Worm (Caenorhabditis elegans) whole organism, L4 larva: Measurements from ENCODE around the gene F55A11.8.

Experiments used
- aha-1 ChIP-seq: fragments of 150-350 bp; peaks from one replicate; lab custom pipeline; 2014; ENCODE audit warnings: missing biosample characterization, missing genetic modification characterization
- aly-2 ChIP-seq: sonication (generic microtip); optimal IDR thresholded peaks from 2 replicates; lab custom pipeline; 2018; ENCODE audit warnings: missing biosample characterization, missing genetic modification characterization
- dmd-8 ChIP-seq: fragments of 200-800 bp; sonication (Bioruptor generic); IDR thresholded peaks from 2 replicates; pipeline ENCODE4 v1.3.6; 2022; ENCODE audit warnings: missing genetic modification characterization, missing compliant biosample characterization
- egl-27 ChIP-seq: sonication (generic microtip); optimal IDR thresholded peaks from 3 replicates; lab custom pipeline; 2017; ENCODE audit warnings: missing biosample characterization, missing genetic modification reagents, missing genetic modification characterization
- lin-13 ChIP-seq: fragments of 150-350 bp; optimal IDR thresholded peaks from 2 replicates; lab custom pipeline; 2014; ENCODE audit warnings: missing biosample characterization, missing genetic modification reagents, missing genetic modification characterization
- lin-15B ChIP-seq: fragments of 150-350 bp; sonication (generic microtip); optimal IDR thresholded peaks from 3 replicates; lab custom pipeline; 2014; ENCODE audit warnings: missing biosample characterization, missing genetic modification characterization
- mdl-1 ChIP-seq, 2 experiments: fragments of 150-350 bp in 1 of 2; sonication (generic microtip) in 1 of 2; optimal IDR thresholded peaks; 2 replicates each; lab custom pipeline; 2014 to 2017; ENCODE audit warnings: missing biosample characterization in 2 of 2, missing genetic modification characterization in 2 of 2
- nhr-10 ChIP-seq: fragments of 150-350 bp; optimal IDR thresholded peaks from 2 replicates; lab custom pipeline; 2014; ENCODE audit warnings: missing biosample characterization, missing genetic modification characterization
- nhr-237 ChIP-seq: sonication (generic microtip); optimal IDR thresholded peaks from 2 replicates; lab custom pipeline; 2017; ENCODE audit warnings: missing biosample characterization, missing genetic modification characterization
- nhr-25 ChIP-seq: sonication (generic microtip); optimal IDR thresholded peaks from 2 replicates; lab custom pipeline; 2017; ENCODE audit warnings: missing genetic modification characterization, mild to moderate bottlenecking, missing compliant biosample characterization, antibody characterized with exemption, moderate library complexity, borderline replicate concordance; ENCODE audit not compliant: insufficient read depth
- nhr-6 ChIP-seq: fragments of 150-350 bp; optimal IDR thresholded peaks from 2 replicates; lab custom pipeline; 2014; ENCODE audit warnings: missing biosample characterization, missing genetic modification characterization
- nhr-77 ChIP-seq: fragments of 150-350 bp; optimal IDR thresholded peaks from 2 replicates; lab custom pipeline; 2014; ENCODE audit warnings: missing biosample characterization, missing genetic modification characterization
- unc-130 ChIP-seq: sonication (generic microtip); optimal IDR thresholded peaks from 2 replicates; lab custom pipeline; 2016; ENCODE audit warnings: missing genetic modification reagents, missing genetic modification characterization, missing compliant biosample characterization
- ztf-7 ChIP-seq: fragments of 150-350 bp; optimal IDR thresholded peaks from 2 replicates; lab custom pipeline; 2014; ENCODE audit warnings: missing biosample characterization, missing genetic modification characterization

ce11 chrV:11758635-11759034 is 29.4 kb upstream of the F55A11.8 start, which contains the start of gene T04F3.3:
- TF ChIP-seq dmd-8 (GFP tag; lab: Robert Waterston, UW) (no peak), aha-1 (tag; lab: Kevin White, UChicago) (no peak), nhr-237 (no peak), lin-15B (tag; lab: Kevin White, UChicago) (no peak), nhr-6 (tag; lab: Kevin White, UChicago) (no peak), ztf-7 (tag; lab: Kevin White, UChicago) (no peak), lin-13 (GFP tag; lab: Kevin White, UChicago) (no peak), unc-130 (GFP tag; lab: Kevin White, UChicago) (no peak), mdl-1 (tag; optimal IDR thresholded peaks at IDR 0.05; lab: Kevin White, UChicago) (no peak), egl-27 (no peak), nhr-25 (tag; lab: Kevin White, UChicago) (no peak), aly-2 (tag; lab: Kevin White, UChicago) (no peak), nhr-77 (tag; lab: Kevin White, UChicago) (no peak), nhr-10 (no peak)
